Worm (Caenorhabditis elegans) whole organism, late embryonic: ENCODE results near the gene F52C12.6.

Experiments used
- K02D7.2 ChIP-seq: sonication (generic microtip); optimal IDR thresholded peaks from 2 replicates; lab custom pipeline; 2017; ENCODE audit warnings: mild to moderate bottlenecking, missing genetic modification characterization, missing compliant biosample characterization
- K09A11.1 ChIP-seq: sonication (generic microtip); optimal IDR thresholded peaks from 2 replicates; lab custom pipeline; 2017; ENCODE audit warnings: antibody characterized with exemption, mild to moderate bottlenecking, missing genetic modification characterization, missing compliant biosample characterization; ENCODE audit not compliant: insufficient read depth
- Y22D7AL.16 ChIP-seq: sonication (generic microtip); optimal IDR thresholded peaks from 2 replicates; lab custom pipeline; 2016; ENCODE audit warnings: missing genetic modification characterization, missing compliant biosample characterization
- ceh-31 ChIP-seq: sonication (generic microtip); optimal IDR thresholded peaks from 2 replicates; lab custom pipeline; 2016; ENCODE audit warnings: missing genetic modification characterization, missing compliant biosample characterization
- ceh-48 ChIP-seq: sonication (generic microtip); optimal IDR thresholded peaks from 2 replicates; lab custom pipeline; 2016; ENCODE audit warnings: missing genetic modification characterization, inconsistent platforms, missing compliant biosample characterization
- dve-1 ChIP-seq: sonication (generic microtip); optimal IDR thresholded peaks from 2 replicates; lab custom pipeline; 2017; ENCODE audit warnings: antibody characterized with exemption, mild to moderate bottlenecking, missing genetic modification characterization, missing compliant biosample characterization
- ets-4 ChIP-seq: sonication (generic microtip); optimal IDR thresholded peaks from 2 replicates; lab custom pipeline; 2016; ENCODE audit warnings: missing genetic modification characterization, missing compliant biosample characterization
- eyg-1 ChIP-seq: sonication (generic microtip); optimal IDR thresholded peaks from 2 replicates; lab custom pipeline; 2016; ENCODE audit warnings: missing genotype, missing genetic modification characterization, missing compliant biosample characterization
- fkh-10 ChIP-seq: fragments of 150-350 bp; optimal IDR thresholded peaks from 2 replicates; lab custom pipeline; 2014; ENCODE audit warnings: missing biosample characterization, missing genetic modification reagents, missing genetic modification characterization
- gmeb-2 ChIP-seq: sonication (generic microtip); optimal IDR thresholded peaks from 2 replicates; lab custom pipeline; 2016; ENCODE audit warnings: missing genetic modification characterization, inconsistent platforms, missing compliant biosample characterization
- hlh-8 ChIP-seq: sonication (generic microtip); optimal IDR thresholded peaks from 2 replicates; lab custom pipeline; 2016; ENCODE audit warnings: missing genotype, missing genetic modification characterization, missing compliant biosample characterization
- lim-6 ChIP-seq: sonication (generic microtip); optimal IDR thresholded peaks from 2 replicates; lab custom pipeline; 2016; ENCODE audit warnings: missing genetic modification characterization, missing compliant biosample characterization
- lin-11 ChIP-seq: fragments of 200-800 bp; sonication (Bioruptor generic); optimal IDR thresholded peaks from 2 replicates; lab custom pipeline; 2018; ENCODE audit warnings: mild to moderate bottlenecking, missing genetic modification characterization, missing compliant biosample characterization
- nhr-11 ChIP-seq: fragments of 150-350 bp; optimal IDR thresholded peaks from 2 replicates; lab custom pipeline; 2014; ENCODE audit warnings: missing biosample characterization, missing genetic modification characterization
- nhr-232 ChIP-seq: sonication (generic microtip); optimal IDR thresholded peaks from 2 replicates; lab custom pipeline; 2016; ENCODE audit warnings: missing genetic modification characterization, missing compliant biosample characterization
- npax-4 ChIP-seq: sonication (generic microtip); optimal IDR thresholded peaks from 2 replicates; lab custom pipeline; 2016; ENCODE audit warnings: missing genetic modification characterization, missing compliant biosample characterization
- pros-1 ChIP-seq: fragments of 150-350 bp; optimal IDR thresholded peaks from 2 replicates; lab custom pipeline; 2014; ENCODE audit warnings: missing biosample characterization, missing genetic modification reagents, missing genetic modification characterization
- ref-2 ChIP-seq: sonication (generic microtip); optimal IDR thresholded peaks from 2 replicates; lab custom pipeline; 2016; ENCODE audit warnings: missing genetic modification characterization, missing compliant biosample characterization
- rnt-1 ChIP-seq: sonication (generic microtip); optimal IDR thresholded peaks from 2 replicates; lab custom pipeline; 2016; ENCODE audit warnings: missing genetic modification characterization, missing compliant biosample characterization
- sox-2 ChIP-seq: fragments of 200-800 bp; sonication (Bioruptor generic); IDR thresholded peaks from 2 replicates; pipeline ENCODE4 v1.3.6; 2022; ENCODE audit warnings: missing genetic modification reagents, missing genetic modification characterization, missing compliant biosample characterization
- syd-9 ChIP-seq: sonication (generic microtip); optimal IDR thresholded peaks from 2 replicates; lab custom pipeline; 2016; ENCODE audit warnings: mild to moderate bottlenecking, missing genetic modification characterization, moderate library complexity, missing compliant biosample characterization
- tbx-2 ChIP-seq: sonication (generic microtip); optimal IDR thresholded peaks from 2 replicates; lab custom pipeline; 2016; ENCODE audit warnings: missing genetic modification characterization, missing compliant biosample characterization

Gene F52C12.6

ce11 chrIV:2002290-2002689 is 45.8 kb downstream of the F52C12.6 start:
- TF ChIP-seq dve-1 = no peak
- no peak for TF ChIP-seq nhr-232 (tag; lab: Kevin White, UChicago)
- TF ChIP-seq fkh-10 (GFP tag; lab: Kevin White, UChicago) = no peak
- TF ChIP-seq ets-4 (tag; lab: Kevin White, UChicago) = no peak
- TF ChIP-seq ceh-48 (tag; lab: Kevin White, UChicago) = no peak
- TF ChIP-seq sox-2 (GFP tag; lab: Robert Waterston, UW) = no peak
- TF ChIP-seq nhr-11 (tag; lab: Kevin White, UChicago) = no peak
- TF ChIP-seq rnt-1 = no peak

ce11 chrIV:2008920-2009319 is 52.4 kb downstream of the F52C12.6 start:
- TF ChIP-seq syd-9 (tag; lab: Kevin White, UChicago) = no peak
- TF ChIP-seq K02D7.2 (tag; lab: Kevin White, UChicago) = no peak
- TF ChIP-seq ceh-31 (tag; lab: Kevin White, UChicago) = no peak
- no peak for TF ChIP-seq hlh-8 (tag; lab: Kevin White, UChicago)
- no peak for TF ChIP-seq npax-4
- TF ChIP-seq lim-6 (tag; lab: Kevin White, UChicago) = no peak
- TF ChIP-seq pros-1 (tag; lab: Kevin White, UChicago) = no peak
- TF ChIP-seq ref-2 = no peak
- TF ChIP-seq lin-11 = no peak
- no peak for TF ChIP-seq tbx-2 (tag; lab: Kevin White, UChicago)
- no peak for TF ChIP-seq K09A11.1 (tag; lab: Kevin White, UChicago)
- TF ChIP-seq gmeb-2 (tag; lab: Kevin White, UChicago) = no peak
- TF ChIP-seq eyg-1 (tag; lab: Kevin White, UChicago) = no peak
- no peak for TF ChIP-seq Y22D7AL.16 (tag; lab: Kevin White, UChicago)
